Worm (Caenorhabditis elegans): Measurements from ENCODE around the gene F25H9.6.

DNA sequence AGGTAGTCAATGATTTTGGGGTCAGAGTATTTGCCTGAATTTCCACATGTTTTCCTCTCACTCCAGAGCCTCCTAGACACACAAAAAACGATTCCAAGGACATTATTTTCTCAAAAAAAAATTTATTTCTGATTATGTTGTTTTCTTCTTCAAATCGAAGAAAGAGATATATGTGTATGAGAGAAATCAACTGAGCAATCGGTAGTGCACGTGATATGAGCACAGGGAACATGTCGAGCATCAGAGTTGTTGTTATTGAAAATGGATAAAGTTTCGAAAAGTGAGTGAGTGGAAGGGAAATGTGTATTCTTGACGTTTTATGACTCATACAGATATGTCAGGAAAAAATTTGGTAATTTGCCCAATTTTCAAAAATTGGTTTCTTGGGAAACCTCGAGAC, 3.9 kb upstream of the F25H9.6 start:
- TF ChIP-seq T20F7.1 (GFP tag; optimal IDR thresholded peaks at IDR 0.05) (no peak), ces-1 (GFP tag; optimal IDR thresholded peaks at IDR 0.05) (no peak), lin-39 (tag; optimal IDR thresholded peaks at IDR 0.05) (no peak), unc-62 (GFP tag; optimal IDR thresholded peaks at IDR 0.05 in 1 of 2) (no peak), unc-62 (tag; optimal IDR thresholded peaks at IDR 0.05) (no peak), ceh-28 (tag; optimal IDR thresholded peaks at IDR 0.05) (no peak), lim-7 (GFP tag; IDR thresholded peaks at IDR 0.05) (no peak)
